Worm (Caenorhabditis elegans): ENCODE data around the gene B0348.2.

DNA sequence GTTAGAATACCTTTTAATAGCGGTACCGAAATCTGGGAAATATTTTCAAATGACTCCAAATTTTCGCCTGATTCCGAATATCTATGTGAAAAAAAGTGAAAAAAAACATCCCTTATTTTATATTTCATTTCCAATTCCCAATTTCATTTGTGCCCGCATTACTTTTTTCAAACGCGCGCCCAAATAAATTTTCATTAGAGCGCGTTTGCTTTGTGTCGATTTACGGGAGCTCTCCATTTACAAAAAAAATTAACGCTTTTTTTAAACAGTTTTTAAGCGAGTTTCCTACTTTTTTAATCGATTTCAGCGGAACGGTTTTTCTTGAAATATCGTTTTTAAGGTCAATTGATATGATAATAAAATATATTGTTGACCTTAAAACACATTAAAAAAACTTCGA, 20.9 kb upstream of the B0348.2 start:
- TF ChIP-seq mls-2 (tag; optimal IDR thresholded peaks at IDR 0.05) (no peak), sem-2 (GFP tag; optimal IDR thresholded peaks at IDR 0.05) (no peak), snpc-4 (tag; optimal IDR thresholded peaks at IDR 0.05) (no peak), elt-3 (tag; optimal IDR thresholded peaks at IDR 0.05) (no peak), mep-1 (tag; optimal IDR thresholded peaks at IDR 0.05) (no peak), ztf-11 (tag; optimal IDR thresholded peaks at IDR 0.05) (no peak), nhr-12 (tag; optimal IDR thresholded peaks at IDR 0.05) (no peak), lin-13 (tag; optimal IDR thresholded peaks at IDR 0.05) (no peak), ham-2 (GFP tag; optimal IDR thresholded peaks at IDR 0.05) (no peak), unc-62 (GFP tag; optimal IDR thresholded peaks at IDR 0.05) (no peak)

Measured in whole organism, mixed stage, embryonic.